Worm (Caenorhabditis elegans) whole organism, young adult: ENCODE data around the gene ruvb-1.
"Not testable (repeated sequence)": the region's sequence is repeated elsewhere in the genome, so short reads cannot be mapped to it uniquely, and the experiment has no call there.

Source experiments
- B0261.1 ChIP-seq: sonication (generic microtip); optimal IDR thresholded peaks from 2 replicates; lab custom pipeline; 2016; ENCODE audit warnings: mild to moderate bottlenecking, missing genetic modification characterization, moderate library complexity, missing compliant biosample characterization
- C06A6.2 ChIP-seq: fragments of 200-800 bp; sonication (Bioruptor generic); conservative IDR thresholded peaks from 2 replicates; pipeline ENCODE4 v1.3.6; 2022; ENCODE audit warnings: missing genetic modification characterization, missing compliant biosample characterization
- C17E4.6 ChIP-seq: fragments of 200-800 bp; sonication (Bioruptor generic); IDR thresholded peaks from 2 replicates; pipeline ENCODE4 v1.3.6; 2022; ENCODE audit warnings: missing genetic modification reagents, missing genetic modification characterization, missing compliant biosample characterization
- D2030.7 ChIP-seq: fragments of 200-800 bp; sonication (Bioruptor generic); IDR thresholded peaks from 2 replicates; pipeline ENCODE4 v1.3.6; 2022; ENCODE audit warnings: missing genetic modification reagents, missing genetic modification characterization, missing compliant biosample characterization
- F23B12.7 ChIP-seq: sonication (generic microtip); optimal IDR thresholded peaks from 2 replicates; lab custom pipeline; 2017; ENCODE audit warnings: missing genetic modification characterization, mild to moderate bottlenecking, missing compliant biosample characterization, antibody characterized with exemption, moderate library complexity; ENCODE audit not compliant: insufficient read depth
- F33H1.4 ChIP-seq: fragments of 200-800 bp; sonication (Bioruptor generic); IDR thresholded peaks from 2 replicates; pipeline ENCODE4 v1.3.6; 2022; ENCODE audit warnings: missing genetic modification reagents, missing genetic modification characterization, missing compliant biosample characterization
- F37B4.10 ChIP-seq: fragments of 200-800 bp; sonication (Bioruptor generic); IDR thresholded peaks from 2 replicates; pipeline ENCODE4 v1.3.6; 2022; ENCODE audit warnings: missing genetic modification characterization, missing compliant biosample characterization
- F49E8.2 ChIP-seq: sonication (generic microtip); optimal IDR thresholded peaks from 3 replicates; lab custom pipeline; 2017; ENCODE audit warnings: missing genetic modification characterization, mild to moderate bottlenecking, missing compliant biosample characterization, antibody characterized with exemption, moderate library complexity; ENCODE audit not compliant: insufficient read depth
- F57C9.4 ChIP-seq: sonication (generic microtip); optimal IDR thresholded peaks from 2 replicates; lab custom pipeline; 2017; ENCODE audit warnings: mild to moderate bottlenecking, missing genetic modification characterization, missing compliant biosample characterization
- K12H6.12 ChIP-seq: fragments of 200-800 bp; sonication (Bioruptor generic); optimal IDR thresholded peaks from 2 replicates; lab custom pipeline; 2018; ENCODE audit warnings: mild to moderate bottlenecking, missing genetic modification characterization, missing compliant biosample characterization
- ZK185.1 ChIP-seq: sonication (generic microtip); optimal IDR thresholded peaks from 2 replicates; lab custom pipeline; 2016; ENCODE audit warnings: mild to moderate bottlenecking, missing genetic modification characterization, missing compliant biosample characterization; ENCODE audit not compliant: poor library complexity, severe bottlenecking
- aptf-2 ChIP-seq: fragments of 200-800 bp; sonication (Bioruptor generic); conservative IDR thresholded peaks from 2 replicates; pipeline ENCODE4 v1.3.6; 2022; ENCODE audit warnings: missing genetic modification reagents, missing genetic modification characterization, missing compliant biosample characterization
- atf-7 ChIP-seq: sonication (generic microtip); optimal IDR thresholded peaks from 2 replicates; lab custom pipeline; 2017; ENCODE audit warnings: mild to moderate bottlenecking, missing genetic modification characterization, missing compliant biosample characterization
- ceh-27 ChIP-seq: fragments of 200-800 bp; sonication (Bioruptor generic); optimal IDR thresholded peaks from 2 replicates; lab custom pipeline; 2018; ENCODE audit warnings: mild to moderate bottlenecking, missing genetic modification characterization, moderate library complexity, missing compliant biosample characterization
- ceh-58 ChIP-seq: fragments of 200-800 bp; sonication (Bioruptor generic); IDR thresholded peaks from 2 replicates; pipeline ENCODE4 v1.3.6; 2022; ENCODE audit warnings: missing genetic modification characterization, missing compliant biosample characterization
- ceh-79 ChIP-seq: sonication (generic microtip); optimal IDR thresholded peaks from 2 replicates; lab custom pipeline; 2017; ENCODE audit warnings: mild to moderate bottlenecking, missing genetic modification characterization, missing compliant biosample characterization
- chd-7 ChIP-seq: sonication (generic microtip); optimal IDR thresholded peaks from 2 replicates; lab custom pipeline; 2016; ENCODE audit warnings: mild to moderate bottlenecking, missing genetic modification characterization, moderate library complexity, missing compliant biosample characterization
- efl-1 ChIP-seq: fragments of 150-350 bp; optimal IDR thresholded peaks from 2 replicates; lab custom pipeline; 2014; ENCODE audit warnings: missing biosample characterization, missing genetic modification reagents, missing genetic modification characterization
- fkh-3 ChIP-seq: sonication (generic microtip); optimal IDR thresholded peaks from 2 replicates; lab custom pipeline; 2016; ENCODE audit warnings: mild to moderate bottlenecking, missing genetic modification characterization, missing compliant biosample characterization
- hmg-1.2 ChIP-seq: fragments of 200-800 bp; sonication (Bioruptor generic); IDR thresholded peaks from 2 replicates; pipeline ENCODE4 v1.3.6; 2022; ENCODE audit warnings: missing genetic modification reagents, missing genetic modification characterization, missing compliant biosample characterization
- let-607 ChIP-seq, 2 experiments: fragments of 200-800 bp in 1 of 2; sonication (Bioruptor generic) in 1 of 2; sonication (generic microtip) in 1 of 2; optimal IDR thresholded peaks; 2 replicates each; lab custom pipeline; 2016 to 2018; ENCODE audit warnings: mild to moderate bottlenecking in 2 of 2, missing compliant biosample characterization in 2 of 2, missing genetic modification characterization in 2 of 2, moderate library complexity in 2 of 2, missing genotype in 1 of 2
- lsl-1 ChIP-seq: fragments of 200-800 bp; sonication (Bioruptor generic); optimal IDR thresholded peaks from 2 replicates; lab custom pipeline; 2018; ENCODE audit warnings: mild to moderate bottlenecking, missing genetic modification characterization, moderate library complexity, missing compliant biosample characterization
- madf-8 ChIP-seq: fragments of 200-800 bp; sonication (Bioruptor generic); conservative IDR thresholded peaks from 2 replicates; pipeline ENCODE4 v1.3.6; 2022; ENCODE audit warnings: missing genetic modification reagents, missing genetic modification characterization, missing compliant biosample characterization
- mcd-1 ChIP-seq: fragments of 200-800 bp; sonication (Bioruptor generic); IDR thresholded peaks from 2 replicates; pipeline ENCODE4 v1.3.6; 2022; ENCODE audit warnings: missing genetic modification reagents, missing genetic modification characterization, missing compliant biosample characterization
- mes-4 ChIP-seq: sonication (generic microtip); optimal IDR thresholded peaks from 2 replicates; lab custom pipeline; 2016; ENCODE audit warnings: missing genotype, missing genetic modification characterization, missing compliant biosample characterization
- nhr-80 ChIP-seq: sonication (generic microtip); optimal IDR thresholded peaks from 2 replicates; lab custom pipeline; 2016; ENCODE audit warnings: missing genetic modification characterization, missing compliant biosample characterization
- rcor-1 ChIP-seq: fragments of 200-800 bp; sonication (Bioruptor generic); IDR thresholded peaks from 2 replicates; pipeline ENCODE4 v1.3.6; 2022; ENCODE audit warnings: missing genetic modification reagents, missing genetic modification characterization, missing compliant biosample characterization
- snpc-1.1 ChIP-seq: sonication (generic microtip); optimal IDR thresholded peaks from 2 replicates; lab custom pipeline; 2017; ENCODE audit warnings: missing genetic modification characterization, mild to moderate bottlenecking, missing compliant biosample characterization, antibody characterized with exemption, moderate library complexity, missing genotype, missing genetic modification reagents; ENCODE audit not compliant: insufficient read depth
- snpc-3.4 ChIP-seq: sonication (generic microtip); optimal IDR thresholded peaks from 2 replicates; lab custom pipeline; 2017; ENCODE audit warnings: missing genetic modification characterization, mild to moderate bottlenecking, missing compliant biosample characterization, antibody characterized with exemption, moderate library complexity, missing genotype, missing genetic modification reagents
- snpc-4 ChIP-seq, 5 experiments: fragments of 150-350 bp in 1 of 5; sonication (generic microtip) in 4 of 5; optimal IDR thresholded peaks; 2 replicates each; lab custom pipeline; 2014 to 2018; ENCODE audit warnings: missing genetic modification characterization in 5 of 5, missing biosample characterization in 3 of 5, antibody characterized with exemption in 2 of 5, mild to moderate bottlenecking in 2 of 5, missing compliant biosample characterization in 2 of 5, missing genotype in 2 of 5, moderate library complexity in 2 of 5, missing genetic modification reagents in 1 of 5
- unc-130 ChIP-seq: sonication (generic microtip); optimal IDR thresholded peaks from 2 replicates; lab custom pipeline; 2016; ENCODE audit warnings: missing genetic modification reagents, missing genetic modification characterization, missing compliant biosample characterization
- unc-62 ChIP-seq: fragments of 150-350 bp; optimal IDR thresholded peaks from 2 replicates; lab custom pipeline; 2014; ENCODE audit warnings: missing biosample characterization, missing genetic modification reagents, missing genetic modification characterization
- ztf-18 ChIP-seq: sonication (generic microtip); optimal IDR thresholded peaks from 2 replicates; lab custom pipeline; 2016; ENCODE audit warnings: missing genotype, mild to moderate bottlenecking, missing genetic modification characterization, missing compliant biosample characterization
- ztf-22 ChIP-seq: fragments of 200-800 bp; sonication (Bioruptor generic); optimal IDR thresholded peaks from 2 replicates; lab custom pipeline; 2018; ENCODE audit warnings: mild to moderate bottlenecking, missing genetic modification characterization, moderate library complexity, missing compliant biosample characterization

ruvb-1 gene

DNA sequence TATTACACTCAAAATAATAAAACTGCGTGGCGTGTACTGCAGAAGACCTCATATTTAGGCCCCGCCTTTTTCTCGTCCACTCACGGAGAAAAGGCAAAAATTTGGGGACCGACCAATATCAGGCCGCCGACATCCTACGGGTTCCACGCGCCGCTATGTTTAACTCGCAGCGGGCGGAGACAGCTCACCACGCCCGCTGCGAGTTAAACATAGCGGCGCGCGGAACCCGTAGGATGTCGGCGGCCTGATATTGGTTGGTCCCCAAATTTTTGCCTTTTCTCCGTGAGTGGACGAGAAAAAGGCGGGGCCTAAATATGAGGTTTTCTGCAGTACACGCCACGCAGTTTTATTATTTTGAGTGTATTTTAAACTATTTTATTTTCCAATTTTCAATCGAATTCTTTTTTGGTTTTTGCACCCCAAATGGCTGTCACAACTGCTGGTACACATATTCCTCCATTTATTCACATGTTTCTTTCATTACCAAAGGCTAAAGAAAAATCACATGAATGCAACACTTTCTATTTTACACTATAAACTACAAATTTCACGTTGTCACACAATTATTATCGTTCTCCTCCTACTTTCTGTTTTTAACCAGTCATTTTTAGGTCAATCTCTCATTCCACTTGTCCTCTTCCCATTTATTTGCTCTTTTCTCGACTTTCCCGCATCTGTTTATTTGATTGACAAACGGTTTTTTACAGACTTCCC, 23.6 kb upstream of the ruvb-1 start, which contains the start of gene uda-1:
Gene uda-1 (plus strand): TSS at position 708 of the 714 bp plus-strand sequence.
- TF ChIP-seq snpc-1.1 (peak; percentile 76), snpc-4 (tag; optimal IDR thresholded peaks at IDR 0.05; lab: Kevin White, UChicago) (peak in 3 of 4 experiments; percentile 42 to 95 (median 92)), rcor-1 (GFP tag; lab: Robert Waterston, UW) (0 out of 2 replicates have a peak, but pooled peaks have one; percentile 34), hmg-1.2 (GFP tag; lab: Robert Waterston, UW) (peak; percentile 57)
- not testable (repeated sequence) for TF ChIP-seq snpc-4 (GFP tag; optimal IDR thresholded peaks at IDR 0.05; lab: Kevin White, UChicago)

DNA sequence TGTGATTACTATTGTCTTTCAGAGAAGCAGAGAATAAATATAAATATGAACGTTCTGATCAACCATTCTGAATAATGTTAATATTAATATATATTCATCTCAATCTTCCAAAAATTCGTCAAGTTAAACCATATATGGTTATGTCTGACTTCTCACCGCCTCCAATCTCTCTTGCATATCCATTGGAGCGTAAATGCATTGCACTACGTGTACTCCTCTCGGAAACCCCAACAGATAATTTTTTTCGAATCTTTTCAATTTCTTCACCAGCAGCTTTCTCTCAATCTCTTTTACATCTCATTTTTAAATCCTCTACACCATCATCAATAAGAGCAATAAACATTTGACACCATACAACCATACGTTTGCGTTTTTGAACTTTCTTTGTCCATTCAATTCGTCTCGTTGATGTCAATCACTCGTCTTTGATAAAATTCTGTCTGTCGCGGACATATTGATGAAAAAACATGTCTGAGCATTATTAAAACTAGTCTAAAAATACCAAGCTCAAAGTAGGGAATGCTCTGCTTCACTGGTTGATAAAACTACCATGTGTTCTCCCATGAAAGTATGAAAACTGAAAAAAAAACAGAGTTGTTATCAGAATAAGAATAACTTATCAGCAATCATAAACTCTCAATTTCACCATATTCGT, 22.8 kb upstream of the ruvb-1 start:
- TF ChIP-seq lsl-1 (GFP tag; lab: Kevin White, UChicago) (peak; percentile 42), snpc-1.1 (peak; percentile 43), ZK185.1 (tag; lab: Kevin White, UChicago) (peak; percentile 44), mcd-1 (peak; percentile 83), C06A6.2 (GFP tag; lab: Robert Waterston, UW) (no peak), hmg-1.2 (GFP tag; lab: Robert Waterston, UW) (peak; percentile 72), snpc-4 (GFP tag; optimal IDR thresholded peaks at IDR 0.05; lab: Kevin White, UChicago) (no peak), snpc-4 (tag; optimal IDR thresholded peaks at IDR 0.05; lab: Kevin White, UChicago) (peak in 1 of 4 experiments; percentile 7), ceh-58 (GFP tag; lab: Robert Waterston, UW) (no peak), unc-62 (GFP tag; lab: Kevin White, UChicago) (peak; percentile 63), B0261.1 (no peak), efl-1 (peak; percentile 47), K12H6.12 (tag; lab: Kevin White, UChicago) (peak; percentile 2), snpc-3.4 (tag; lab: Kevin White, UChicago) (peak; percentile 73), madf-8 (GFP tag; lab: Robert Waterston, UW) (peak; percentile 32), let-607 (tag; optimal IDR thresholded peaks at IDR 0.05; lab: Kevin White, UChicago) (peak; percentile 24 to 33), F23B12.7 (tag; lab: Kevin White, UChicago) (peak; percentile 12), nhr-80 (tag; lab: Kevin White, UChicago) (peak; percentile 81), F33H1.4 (GFP tag; lab: Robert Waterston, UW) (no peak), atf-7 (tag; lab: Kevin White, UChicago) (peak; percentile 7), ztf-22 (GFP tag; lab: Kevin White, UChicago) (no peak), D2030.7 (GFP tag; lab: Robert Waterston, UW) (peak; percentile 56; the same call in 1 of the 2 replicates), unc-130 (GFP tag; lab: Kevin White, UChicago) (no peak), F49E8.2 (tag; lab: Kevin White, UChicago) (peak; percentile 21), chd-7 (tag; lab: Kevin White, UChicago) (no peak), fkh-3 (tag; lab: Kevin White, UChicago) (no peak), aptf-2 (0 out of 2 replicates have a peak, but pooled peaks have one; percentile 39), mes-4 (tag; lab: Kevin White, UChicago) (no peak), ztf-18 (tag; lab: Kevin White, UChicago) (no peak), F37B4.10 (no peak)

DNA sequence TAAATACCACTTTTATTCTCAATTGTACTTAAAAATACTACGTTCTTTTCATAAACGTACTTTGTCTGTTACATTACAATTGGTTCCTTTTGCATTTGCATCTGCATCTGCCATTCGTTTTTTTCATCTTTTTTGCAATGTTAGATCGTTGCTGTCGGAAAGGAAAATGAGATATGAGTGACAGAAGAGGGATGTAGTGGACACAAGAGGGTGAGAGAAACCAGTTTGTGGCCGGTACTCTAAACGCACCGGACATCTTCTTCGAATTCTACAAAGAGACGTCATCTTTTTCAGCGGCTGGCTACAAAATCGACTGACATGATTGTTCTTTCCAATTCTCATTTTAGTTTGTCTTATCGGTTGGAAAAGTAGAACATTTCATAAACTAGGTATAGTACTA, 22.1 kb upstream of the ruvb-1 start:
- TF ChIP-seq ceh-27 (peak; percentile 13), ceh-79 (no peak), C17E4.6 (GFP tag; lab: Robert Waterston, UW) (no peak), F57C9.4 (tag; lab: Kevin White, UChicago) (no peak)
